Worm (Caenorhabditis elegans) whole organism, L1 larva: ENCODE results near the gene nstp-2.
A peak's percentile ranks its signal among the peaks of the same experiment; 100 is the strongest.

Source experiments
- alr-1 ChIP-seq: fragments of 200-800 bp; sonication (Bioruptor generic); optimal IDR thresholded peaks from 2 replicates; lab custom pipeline; 2018; ENCODE audit warnings: borderline replicate concordance, mild to moderate bottlenecking, missing genetic modification characterization, missing compliant biosample characterization
- aly-2 ChIP-seq: fragments of 150-350 bp; optimal IDR thresholded peaks from 2 replicates; lab custom pipeline; 2014; ENCODE audit warnings: missing biosample characterization, missing genetic modification characterization
- blmp-1 ChIP-seq: fragments of 150-350 bp; optimal IDR thresholded peaks from 2 replicates; lab custom pipeline; 2014; ENCODE audit warnings: missing biosample characterization, missing genetic modification characterization
- efl-1 ChIP-seq, 4 experiments: fragments of 150-350 bp; optimal IDR thresholded peaks in 3 of 4; peaks in 1 of 4; 1 replicate in 1 of 4; 2 replicates in 3 of 4; lab custom pipeline; 2014; ENCODE audit warnings: missing biosample characterization in 2 of 4, missing genetic modification characterization in 2 of 4, missing genetic modification reagents in 2 of 4
- egl-27 ChIP-seq, 2 experiments: fragments of 150-350 bp in 1 of 2; sonication (generic microtip); optimal IDR thresholded peaks; 3 replicates each; lab custom pipeline; 2017 to 2018; ENCODE audit warnings: missing biosample characterization in 2 of 2, missing genetic modification characterization in 2 of 2, missing genetic modification reagents in 2 of 2
- elt-2 ChIP-seq: sonication (generic microtip); optimal IDR thresholded peaks from 2 replicates; lab custom pipeline; 2016; ENCODE audit warnings: missing genetic modification characterization, mild to moderate bottlenecking, inconsistent platforms, missing compliant biosample characterization, missing genetic modification reagents
- elt-3 ChIP-seq, 6 experiments: fragments of 150-350 bp in 1 of 6; sonication (generic microtip); optimal IDR thresholded peaks; 2 replicates each; lab custom pipeline; 2017 to 2018; ENCODE audit warnings: missing biosample characterization in 6 of 6, missing genetic modification characterization in 6 of 6, inconsistent platforms in 1 of 6
- grh-1 ChIP-seq: fragments of 200-800 bp; sonication (Bioruptor generic); IDR thresholded peaks from 2 replicates; pipeline ENCODE4 v1.3.6; 2022; ENCODE audit warnings: missing genetic modification reagents, missing genetic modification characterization, missing compliant biosample characterization
- hlh-17 ChIP-seq: fragments of 200-800 bp; sonication (Bioruptor generic); optimal IDR thresholded peaks from 2 replicates; lab custom pipeline; 2018; ENCODE audit warnings: missing genetic modification characterization, mild to moderate bottlenecking, missing compliant biosample characterization, moderate library complexity, borderline replicate concordance
- hlh-4 ChIP-seq: sonication (generic microtip); optimal IDR thresholded peaks from 2 replicates; lab custom pipeline; 2016; ENCODE audit warnings: mild to moderate bottlenecking, missing genetic modification characterization, missing compliant biosample characterization
- irx-1 ChIP-seq: sonication (generic microtip); optimal IDR thresholded peaks from 2 replicates; lab custom pipeline; 2016; ENCODE audit warnings: missing genetic modification characterization, missing compliant biosample characterization
- lin-13 ChIP-seq: fragments of 150-350 bp; optimal IDR thresholded peaks from 2 replicates; lab custom pipeline; 2014; ENCODE audit warnings: missing biosample characterization, missing genetic modification reagents, missing genetic modification characterization
- lin-14 ChIP-seq: fragments of 200-800 bp; sonication (Bioruptor generic); optimal IDR thresholded peaks from 2 replicates; lab custom pipeline; 2018; ENCODE audit warnings: mild to moderate bottlenecking, missing genetic modification characterization, moderate library complexity, missing compliant biosample characterization
- lin-35 ChIP-seq, 2 experiments: fragments of 150-350 bp; optimal IDR thresholded peaks; 2 replicates each; lab custom pipeline; 2014; ENCODE audit warnings: missing biosample characterization in 2 of 2, missing genetic modification characterization in 2 of 2, missing genetic modification reagents in 2 of 2
- lir-3 ChIP-seq: sonication (generic microtip); optimal IDR thresholded peaks from 2 replicates; lab custom pipeline; 2016; ENCODE audit warnings: mild to moderate bottlenecking, missing genetic modification characterization, moderate library complexity, missing compliant biosample characterization; ENCODE audit not compliant: poor library complexity
- mab-9 ChIP-seq: fragments of 200-800 bp; sonication (Bioruptor generic); IDR thresholded peaks from 2 replicates; pipeline ENCODE4 v1.3.6; 2022; ENCODE audit warnings: missing genetic modification reagents, missing genetic modification characterization, missing compliant biosample characterization
- mep-1 ChIP-seq: fragments of 150-350 bp; optimal IDR thresholded peaks from 2 replicates; lab custom pipeline; 2014; ENCODE audit warnings: missing biosample characterization, missing genetic modification characterization
- nhr-20 ChIP-seq: sonication (generic microtip); optimal IDR thresholded peaks from 2 replicates; lab custom pipeline; 2016; ENCODE audit warnings: mild to moderate bottlenecking, missing genetic modification characterization, missing compliant biosample characterization
- nhr-47 ChIP-seq: sonication (generic microtip); optimal IDR thresholded peaks from 2 replicates; lab custom pipeline; 2016; ENCODE audit warnings: mild to moderate bottlenecking, missing genetic modification characterization, moderate library complexity, missing compliant biosample characterization
- nhr-85 ChIP-seq: sonication (generic microtip); peaks from one replicate; lab custom pipeline; 2016; ENCODE audit warnings: missing genetic modification characterization, inconsistent platforms, missing compliant biosample characterization
- nhr-90 ChIP-seq: sonication (generic microtip); optimal IDR thresholded peaks from 2 replicates; lab custom pipeline; 2016; ENCODE audit warnings: mild to moderate bottlenecking, missing genetic modification characterization, missing compliant biosample characterization; ENCODE audit not compliant: poor library complexity
- pag-3 ChIP-seq: sonication (generic microtip); optimal IDR thresholded peaks from 2 replicates; lab custom pipeline; 2017; ENCODE audit warnings: missing genetic modification characterization, mild to moderate bottlenecking, missing compliant biosample characterization, antibody characterized with exemption, borderline replicate concordance; ENCODE audit not compliant: insufficient read depth
- pqm-1 ChIP-seq: sonication (generic microtip); optimal IDR thresholded peaks from 3 replicates; lab custom pipeline; 2017; ENCODE audit warnings: missing biosample characterization, missing genetic modification characterization
- rnt-1 ChIP-seq: sonication (generic microtip); optimal IDR thresholded peaks from 2 replicates; lab custom pipeline; 2016; ENCODE audit warnings: mild to moderate bottlenecking, missing genetic modification characterization, moderate library complexity, missing compliant biosample characterization
- sup-37 ChIP-seq: fragments of 200-800 bp; sonication (Bioruptor generic); optimal IDR thresholded peaks from 2 replicates; lab custom pipeline; 2018; ENCODE audit warnings: mild to moderate bottlenecking, missing genetic modification characterization, missing compliant biosample characterization
- tbx-2 ChIP-seq: sonication (generic microtip); optimal IDR thresholded peaks from 2 replicates; lab custom pipeline; 2016; ENCODE audit warnings: missing genetic modification characterization, missing compliant biosample characterization
- vab-15 ChIP-seq: sonication (generic microtip); optimal IDR thresholded peaks from 2 replicates; lab custom pipeline; 2017; ENCODE audit warnings: missing genotype, mild to moderate bottlenecking, missing genetic modification characterization, missing compliant biosample characterization
- xbp-1 ChIP-seq: sonication (generic microtip); optimal IDR thresholded peaks from 2 replicates; lab custom pipeline; 2016; ENCODE audit warnings: missing genetic modification characterization, missing compliant biosample characterization
- zag-1 ChIP-seq: fragments of 150-350 bp; optimal IDR thresholded peaks from 2 replicates; lab custom pipeline; 2014; ENCODE audit warnings: missing biosample characterization, missing genetic modification characterization
- ztf-11 ChIP-seq, 2 experiments: sonication (generic microtip); optimal IDR thresholded peaks; 2 replicates each; lab custom pipeline; 2016 to 2017; ENCODE audit warnings: missing genetic modification characterization in 2 of 2, missing biosample characterization in 1 of 2, missing compliant biosample characterization in 1 of 2
- ztf-4 ChIP-seq: fragments of 150-350 bp; optimal IDR thresholded peaks from 2 replicates; lab custom pipeline; 2014; ENCODE audit warnings: missing biosample characterization, missing genetic modification characterization

Gene nstp-2

DNA sequence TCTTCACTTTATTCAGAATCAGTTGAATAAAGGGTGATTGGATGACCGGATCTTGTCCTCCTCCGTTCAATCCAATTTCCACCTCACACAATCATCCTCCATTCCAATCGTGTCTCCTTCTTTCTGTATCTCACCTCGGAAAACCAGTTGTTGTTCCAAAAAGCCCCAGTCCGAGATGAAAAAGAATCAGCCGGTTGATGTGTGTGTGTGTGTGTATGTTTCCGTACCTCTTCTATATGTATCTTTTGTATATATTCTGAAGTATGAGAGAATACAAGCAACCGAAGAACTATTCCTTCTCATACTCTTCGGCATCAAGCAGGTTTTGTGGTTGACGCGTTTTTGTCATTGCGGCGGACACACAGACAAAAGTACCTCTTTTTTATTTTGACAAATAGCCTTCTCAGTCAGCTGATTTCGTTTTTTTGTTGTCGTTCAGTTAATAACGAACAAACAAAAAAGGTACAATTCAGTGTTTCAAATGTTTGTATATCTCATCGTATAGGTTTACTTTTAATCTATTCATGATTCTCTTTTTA, 47.7 kb upstream of the nstp-2 start:
- TF ChIP-seq sup-37 (no peak), elt-3 (tag; optimal IDR thresholded peaks at IDR 0.05; lab: Kevin White, UChicago) (peak in 1 of 6 experiments; percentile 42), aly-2 (tag; lab: Kevin White, UChicago) (no peak), lin-14 (GFP tag; lab: Kevin White, UChicago) (peak; percentile 64), xbp-1 (no peak), lir-3 (tag; lab: Kevin White, UChicago) (no peak), mep-1 (peak; percentile 28), nhr-47 (tag; lab: Kevin White, UChicago) (no peak), lin-35 (GFP tag; optimal IDR thresholded peaks at IDR 0.05; lab: Kevin White, UChicago) (peak in 1 of 2 experiments; percentile 35), nhr-85 (tag; lab: Kevin White, UChicago) (peak; percentile 84), grh-1 (GFP tag; lab: Robert Waterston, UW) (0 out of 2 replicates have a peak, but pooled peaks have one; percentile 23), zag-1 (tag; lab: Kevin White, UChicago) (no peak), irx-1 (tag; lab: Kevin White, UChicago) (no peak), pag-3 (tag; lab: Kevin White, UChicago) (peak; percentile 3), ztf-4 (tag; lab: Kevin White, UChicago) (peak; percentile 15), blmp-1 (tag; lab: Kevin White, UChicago) (peak; percentile 81)

- peak; percentile 52 for TF ChIP-seq lin-14 (GFP tag; lab: Kevin White, UChicago)
- no peak for TF ChIP-seq elt-2 (tag; lab: Kevin White, UChicago)
- TF ChIP-seq elt-3 (tag; optimal IDR thresholded peaks at IDR 0.05; lab: Kevin White, UChicago), result peak in 4 of 6 experiments; percentile 73 to 89 (median 84)
- peak; percentile 64 for TF ChIP-seq pag-3 (tag; lab: Kevin White, UChicago)
- no peak for TF ChIP-seq egl-27 (tag; optimal IDR thresholded peaks at IDR 0.05; lab: Kevin White, UChicago)
- TF ChIP-seq nhr-20 (tag; lab: Kevin White, UChicago), result peak; percentile 2
- no peak for TF ChIP-seq lin-13 (GFP tag; lab: Kevin White, UChicago)
- peak; percentile 87 for TF ChIP-seq blmp-1 (tag; lab: Kevin White, UChicago)
- no peak for TF ChIP-seq efl-1 (optimal IDR thresholded peaks at IDR 0.05; lab: Kevin White, UChicago)
- TF ChIP-seq efl-1 (GFP tag; optimal IDR thresholded peaks at IDR 0.05 in 1 of 2; lab: Kevin White, UChicago), result peak in 1 of 2 experiments; percentile 77
Observed at ce11 chrIV:6652479-6653022, 46.6 kb upstream of the nstp-2 start.

DNA sequence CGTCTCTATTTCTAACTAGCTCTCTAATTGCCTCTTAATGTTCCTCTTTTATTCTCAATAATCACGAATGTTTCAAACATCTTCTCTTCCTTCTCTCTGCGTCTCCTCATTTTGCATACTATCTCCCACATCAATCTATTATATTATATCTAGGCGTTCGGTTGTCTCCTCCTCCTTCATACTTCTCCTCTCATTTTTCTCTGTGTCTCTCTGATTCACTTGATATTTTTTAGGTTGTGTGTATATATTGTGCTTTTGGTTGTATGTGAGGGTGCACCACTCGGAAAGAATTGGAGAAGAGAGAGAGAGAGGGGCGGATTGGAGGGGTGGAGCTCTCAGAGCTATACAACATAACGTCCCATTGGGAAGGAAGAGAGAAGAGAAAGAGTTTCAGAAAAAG, 42.6 kb upstream of the nstp-2 start:
- TF ChIP-seq lin-35 (GFP tag; optimal IDR thresholded peaks at IDR 0.05; lab: Kevin White, UChicago), result no peak
- peak in 1 of 2 experiments; percentile 43 for TF ChIP-seq ztf-11 (tag; optimal IDR thresholded peaks at IDR 0.05; lab: Kevin White, UChicago)
- no peak for TF ChIP-seq mep-1
- no peak for TF ChIP-seq ztf-4 (tag; lab: Kevin White, UChicago)
- TF ChIP-seq pag-3 (tag; lab: Kevin White, UChicago), result no peak
- no peak for TF ChIP-seq alr-1 (tag; lab: Kevin White, UChicago)
- TF ChIP-seq mab-9 (GFP tag; lab: Robert Waterston, UW), result no peak
- TF ChIP-seq nhr-90 (tag; lab: Kevin White, UChicago), result no peak
- peak; percentile 73 for TF ChIP-seq lin-14 (GFP tag; lab: Kevin White, UChicago)
- TF ChIP-seq rnt-1 (tag; lab: Kevin White, UChicago), result peak; percentile 15
- TF ChIP-seq tbx-2, result peak; percentile 14
- no peak for TF ChIP-seq hlh-4 (tag; lab: Kevin White, UChicago)
- no peak for TF ChIP-seq hlh-17 (GFP tag; lab: Kevin White, UChicago)
- no peak for TF ChIP-seq pqm-1 (tag; lab: Kevin White, UChicago)
- no peak for TF ChIP-seq efl-1 (optimal IDR thresholded peaks at IDR 0.05; lab: Kevin White, UChicago)
- TF ChIP-seq efl-1 (GFP tag; optimal IDR thresholded peaks at IDR 0.05 in 1 of 2; lab: Kevin White, UChicago), result peak in 1 of 2 experiments; percentile 54
- no peak for TF ChIP-seq elt-2 (tag; lab: Kevin White, UChicago)
- no peak for TF ChIP-seq vab-15
- no peak for TF ChIP-seq lin-13 (GFP tag; lab: Kevin White, UChicago)
- TF ChIP-seq, all 84 proteins: peak for 5
